Fruit fly (Drosophila melanogaster): ENCODE measurements around the gene Pect.

Pect gene

DNA sequence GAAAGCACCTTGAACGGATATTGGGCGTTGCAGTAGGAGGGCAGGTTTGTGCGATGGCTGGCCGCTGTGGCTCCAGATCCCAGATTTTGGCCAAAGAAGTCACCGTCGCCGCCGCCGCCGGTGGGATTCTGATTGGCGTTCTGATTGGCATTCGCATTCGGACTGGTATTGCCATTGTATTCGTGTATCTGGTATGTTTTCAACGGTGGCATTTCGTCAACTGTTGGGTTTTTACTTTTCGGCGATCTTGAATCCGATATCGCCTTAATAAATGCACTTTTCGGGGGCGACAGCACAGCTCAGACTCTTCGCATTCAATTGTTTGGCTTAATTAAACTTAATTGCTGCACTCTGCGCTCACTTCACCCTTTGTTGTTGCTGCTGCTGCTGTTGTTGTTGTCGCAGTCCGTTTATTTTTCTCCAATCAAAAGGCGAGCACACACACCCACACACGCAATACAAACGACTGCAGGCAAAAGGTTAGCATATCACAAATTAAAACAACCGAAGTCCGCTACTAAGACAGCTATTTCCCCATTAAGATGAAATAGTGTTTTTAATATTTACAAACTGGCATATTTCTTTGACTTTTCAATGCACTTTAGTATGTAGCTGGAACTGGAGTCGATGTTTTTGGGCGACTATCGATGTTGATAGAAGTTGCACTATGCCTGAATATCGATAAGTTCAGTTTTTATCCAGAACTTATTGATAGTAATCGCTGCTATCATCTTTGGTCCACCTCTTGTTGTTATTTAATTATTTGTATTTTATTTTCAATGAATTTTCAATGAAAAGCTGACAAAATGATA is 15.9 kb downstream of the Pect start, which contains the start of the genes CG9426 and mRF1 (continued):
- peak; percentile 95 for TF ChIP-seq vnd (GFP tag; IDR thresholded peaks at IDR 0.05; ENCODE audit: partially characterized antibody)
- no peak for TF ChIP-seq disco-r (GFP tag; optimal IDR thresholded peaks at IDR 0.05)
- TF ChIP-seq Stat92E (GFP tag; optimal IDR thresholded peaks at IDR 0.05) = peak in 1 of 3 experiments; percentile 34
- TF ChIP-seq gcm2 (GFP tag; optimal IDR thresholded peaks at IDR 0.05) = no peak
- peak; percentile 1 for TF ChIP-seq NC2β (GFP tag; optimal IDR thresholded peaks at IDR 0.05)
- TF ChIP-seq ac (GFP tag; optimal IDR thresholded peaks at IDR 0.05) = no peak
- no peak for TF ChIP-seq HLH54F (GFP tag; optimal IDR thresholded peaks at IDR 0.05)
- no peak for TF ChIP-seq CG8765 (GFP tag; IDR thresholded peaks at IDR 0.05)
- TF ChIP-seq fru (optimal IDR thresholded peaks at IDR 0.05) = no peak
- TF ChIP-seq knrl (GFP tag; IDR thresholded peaks at IDR 0.05; ENCODE audit: partially characterized antibody) = peak; percentile 96
- TF ChIP-seq lbe (GFP tag; optimal IDR thresholded peaks at IDR 0.05) = peak; percentile 34
- TF ChIP-seq CG15073 (GFP tag; optimal IDR thresholded peaks at IDR 0.05) = no peak
- TF ChIP-seq CG42726 (GFP tag; IDR thresholded peaks at IDR 0.05; ENCODE audit: partially characterized antibody) = peak; percentile 97
- TF ChIP-seq Jarid2 (GFP tag; optimal IDR thresholded peaks at IDR 0.05) = peak; percentile 7
- TF ChIP-seq pfk (GFP tag; optimal IDR thresholded peaks at IDR 0.05) = no peak
- peak; percentile 97 for TF ChIP-seq Bgb (GFP tag; IDR thresholded peaks at IDR 0.05; ENCODE audit: partially characterized antibody)
- no peak for TF ChIP-seq CG10431 (GFP tag; optimal IDR thresholded peaks at IDR 0.05)
- no peak for TF ChIP-seq CG43689 (GFP tag; IDR thresholded peaks at IDR 0.05)
- TF ChIP-seq Oaz (GFP tag; IDR thresholded peaks at IDR 0.05) = no peak
- TF ChIP-seq CG13624 (GFP tag; optimal IDR thresholded peaks at IDR 0.05) = peak; percentile 40
- no peak for TF ChIP-seq sens-2 (GFP tag; IDR thresholded peaks at IDR 0.05)
- TF ChIP-seq al (GFP tag; IDR thresholded peaks at IDR 0.05) = no peak
- no peak for TF ChIP-seq HHEX (GFP tag; optimal IDR thresholded peaks at IDR 0.05)
- TF ChIP-seq CG7556 (GFP tag; optimal IDR thresholded peaks at IDR 0.05) = no peak
- no peak for TF ChIP-seq CG2875 (GFP tag; optimal IDR thresholded peaks at IDR 0.05)
- peak; percentile 93 for TF ChIP-seq CG4617 (GFP tag; optimal IDR thresholded peaks at IDR 0.05; ENCODE audit: borderline replicate concordance)
- TF ChIP-seq Nf-YA (GFP tag; IDR thresholded peaks at IDR 0.05) = no peak
- TF ChIP-seq CG17802 (tag; optimal IDR thresholded peaks at IDR 0.05) = no peak
- TF ChIP-seq sens (GFP tag) = peak; percentile 88
- no peak for TF ChIP-seq D (optimal IDR thresholded peaks at IDR 0.05)
- TF ChIP-seq D (GFP tag; optimal IDR thresholded peaks at IDR 0.05) = no peak
- peak; percentile 63 for TF ChIP-seq Ets97D (GFP tag; optimal IDR thresholded peaks at IDR 0.05)
- no peak for TF ChIP-seq CG13775 (GFP tag; optimal IDR thresholded peaks at IDR 0.05)
- peak; percentile 57 for TF ChIP-seq grn (GFP tag; optimal IDR thresholded peaks at IDR 0.05)
- no peak for TF ChIP-seq CG11093 (GFP tag; IDR thresholded peaks at IDR 0.05)
- TF ChIP-seq trh (GFP tag; optimal IDR thresholded peaks at IDR 0.05) = no peak
- no peak for TF ChIP-seq CG2678 (tag; optimal IDR thresholded peaks at IDR 0.05)
- TF ChIP-seq stc (GFP tag; IDR thresholded peaks at IDR 0.05) = no peak
- peak; percentile 43; the same call in 1 of the 2 replicates for TF ChIP-seq sob (GFP tag; IDR thresholded peaks at IDR 0.05)
- no peak for TF ChIP-seq CG31365 (tag; optimal IDR thresholded peaks at IDR 0.05)
- TF ChIP-seq CG3407 (GFP tag; optimal IDR thresholded peaks at IDR 0.05) = no peak
- TF ChIP-seq Poxn (GFP tag; IDR thresholded peaks at IDR 0.05) = no peak
- no peak for TF ChIP-seq CG17612 (GFP tag; IDR thresholded peaks at IDR 0.05)
- no peak for TF ChIP-seq h (optimal IDR thresholded peaks at IDR 0.05)
- no peak for TF ChIP-seq CG6765 (GFP tag; optimal IDR thresholded peaks at IDR 0.05)
- TF ChIP-seq CG3065 (GFP tag; optimal IDR thresholded peaks at IDR 0.05) = no peak
- no peak for TF ChIP-seq CG8359 (GFP tag; optimal IDR thresholded peaks at IDR 0.05; ENCODE audit: borderline replicate concordance)
- TF ChIP-seq H2.0 (GFP tag; IDR thresholded peaks at IDR 0.05) = no peak
- no peak for TF ChIP-seq Gsc (GFP tag; IDR thresholded peaks at IDR 0.05)
- no peak for TF ChIP-seq Mes4 (GFP tag; optimal IDR thresholded peaks at IDR 0.05)
- peak; percentile 22 for TF ChIP-seq CG4854 (GFP tag; optimal IDR thresholded peaks at IDR 0.05)

All from whole organism, embryonic.